Fruit fly (Drosophila melanogaster) whole organism, embryonic: ENCODE results near the gene Acyp2.
A peak's percentile ranks its signal among the peaks of the same experiment; 100 is the strongest.

Experiments used
- Ada2b ChIP-seq: fragments of 200-800 bp; sonication (Bioruptor generic); IDR thresholded peaks from 2 replicates; pipeline ENCODE4 v1.3.6; 2022; ENCODE audit warnings: missing biosample characterization, missing genetic modification characterization
- Aef1 ChIP-seq: fragments of 200-800 bp; sonication (Bioruptor generic); IDR thresholded peaks from 3 replicates; pipeline ENCODE4 v1.3.6; 2022; ENCODE audit warnings: missing biosample characterization, missing genetic modification characterization
- Awh ChIP-seq: fragments of 200-800 bp; sonication (Bioruptor generic); IDR thresholded peaks from 2 replicates; pipeline ENCODE4, ENCODE4 v1.3.6; 2022; ENCODE audit warnings: missing biosample characterization, missing genetic modification characterization
- CG11093 ChIP-seq: fragments of 200-800 bp; sonication (Bioruptor generic); IDR thresholded peaks from 3 replicates; pipeline ENCODE4 v1.3.6; 2022; ENCODE audit warnings: missing biosample characterization, missing genetic modification characterization
- CG14050 ChIP-seq: fragments of 200-800 bp; sonication (Bioruptor generic); IDR thresholded peaks from 3 replicates; pipeline ENCODE4 v1.3.6; 2022; ENCODE audit warnings: missing biosample characterization, missing genetic modification characterization
- CG14441 ChIP-seq: fragments of 200-800 bp; sonication (Bioruptor generic); IDR thresholded peaks from 2 replicates; pipeline ENCODE4 v1.3.6; 2022; ENCODE audit warnings: missing biosample characterization, missing genetic modification characterization
- CG17829 ChIP-seq: fragments of 200-800 bp; optimal IDR thresholded peaks from 2 replicates; lab custom pipeline; 2019; ENCODE audit warnings: missing biosample characterization, mild to moderate bottlenecking, missing genetic modification characterization, moderate library complexity
- CG3281 ChIP-seq: fragments of 200-800 bp; sonication (Bioruptor generic); optimal IDR thresholded peaks from 3 replicates; lab custom pipeline; 2017; ENCODE audit warnings: missing biosample characterization, mild to moderate bottlenecking, missing genetic modification characterization
- CG34376 ChIP-seq: fragments of 200-800 bp; sonication (Bioruptor generic); optimal IDR thresholded peaks from 2 replicates; lab custom pipeline; 2018; ENCODE audit warnings: missing biosample characterization, mild to moderate bottlenecking, missing genetic modification characterization
- CG6254 ChIP-seq: fragments of 200-800 bp; sonication (Bioruptor generic); optimal IDR thresholded peaks from 3 replicates; lab custom pipeline; 2017; ENCODE audit warnings: mild to moderate bottlenecking, missing biosample characterization, missing genetic modification reagents, missing genetic modification characterization
- CG6654 ChIP-seq: fragments of 200-800 bp; sonication (Bioruptor generic); optimal IDR thresholded peaks from 2 replicates; lab custom pipeline; 2017; ENCODE audit warnings: missing biosample characterization, mild to moderate bottlenecking, missing genetic modification characterization
- CG7556 ChIP-seq: fragments of 200-800 bp; sonication (Bioruptor generic); optimal IDR thresholded peaks from 2 replicates; lab custom pipeline; 2017; ENCODE audit warnings: missing biosample characterization, mild to moderate bottlenecking, missing genetic modification characterization
- CG7786 ChIP-seq: fragments of 200-800 bp; sonication (Bioruptor generic); optimal IDR thresholded peaks from 2 replicates; lab custom pipeline; 2016; ENCODE audit warnings: missing biosample characterization, missing genetic modification characterization
- CG8478 ChIP-seq: fragments of >200 bp; optimal IDR thresholded peaks from 2 replicates; lab custom pipeline; 2018
- CHES-1-like ChIP-seq: fragments of 200-800 bp; sonication (Bioruptor generic); optimal IDR thresholded peaks from 2 replicates; lab custom pipeline; 2016; ENCODE audit warnings: missing biosample characterization, missing genetic modification characterization
- Chrac-16 ChIP-seq: fragments of 200-800 bp; sonication (Bioruptor generic); optimal IDR thresholded peaks from 3 replicates; lab custom pipeline; 2016; ENCODE audit warnings: missing biosample characterization, missing genetic modification characterization
- Deaf1 ChIP-seq: fragments of 200-800 bp; optimal IDR thresholded peaks from 3 replicates; lab custom pipeline; 2019; ENCODE audit warnings: missing biosample characterization, mild to moderate bottlenecking, missing genetic modification characterization, moderate library complexity
- Doc3 ChIP-seq: fragments of 200-800 bp; sonication (Bioruptor generic); IDR thresholded peaks from 3 replicates; pipeline ENCODE4 v1.3.6; 2022; ENCODE audit warnings: missing biosample characterization, missing genetic modification characterization; ENCODE audit not compliant: partially characterized antibody
- Dp ChIP-seq: fragments of 200-800 bp; sonication (Bioruptor generic); optimal IDR thresholded peaks from 2 replicates; lab custom pipeline; 2018; ENCODE audit warnings: missing biosample characterization, mild to moderate bottlenecking, missing genetic modification characterization, moderate library complexity
- HLH3B ChIP-seq: fragments of 200-800 bp; sonication (Bioruptor generic); IDR thresholded peaks from 2 replicates; pipeline ENCODE4 v1.3.6; 2022; ENCODE audit warnings: missing biosample characterization, missing genetic modification characterization
- Hand ChIP-seq: fragments of 200-800 bp; sonication (Bioruptor generic); optimal IDR thresholded peaks from 2 replicates; lab custom pipeline; 2017; ENCODE audit warnings: mild to moderate bottlenecking, missing biosample characterization, missing genetic modification reagents, missing genetic modification characterization
- MTF-1 ChIP-seq: fragments of 200-800 bp; sonication (Bioruptor generic); optimal IDR thresholded peaks from 2 replicates; lab custom pipeline; 2018; ENCODE audit warnings: missing biosample characterization, mild to moderate bottlenecking, missing genetic modification characterization, borderline replicate concordance
- Med ChIP-seq: fragments of 200-800 bp; sonication (Bioruptor generic); peaks from one replicate; lab custom pipeline; 2016; ENCODE audit warnings: missing biosample characterization, missing genetic modification characterization, mild to moderate bottlenecking, inconsistent platforms, moderate library complexity
- Nf-YB ChIP-seq: fragments of 200-800 bp; sonication (Bioruptor generic); optimal IDR thresholded peaks from 3 replicates; lab custom pipeline; 2019; ENCODE audit warnings: missing biosample characterization, mild to moderate bottlenecking, missing genetic modification characterization, moderate library complexity
- Oli ChIP-seq: fragments of 200-800 bp; sonication (Bioruptor generic); optimal IDR thresholded peaks from 2 replicates; lab custom pipeline; 2018; ENCODE audit warnings: missing biosample characterization, mild to moderate bottlenecking, missing genetic modification characterization, moderate library complexity
- Pdp1 ChIP-seq, 2 experiments: fragments of 200-800 bp; sonication (Bioruptor generic); optimal IDR thresholded peaks; 3 replicates each; lab custom pipeline; 2016; ENCODE audit warnings: missing biosample characterization in 2 of 2, missing genetic modification characterization in 2 of 2, mild to moderate bottlenecking in 1 of 2, moderate library complexity in 1 of 2
- Poxn ChIP-seq: fragments of 200-800 bp; sonication (Bioruptor generic); IDR thresholded peaks from 2 replicates; pipeline ENCODE4 v1.3.6; 2022; ENCODE audit warnings: missing biosample characterization, missing genetic modification characterization
- Rfx ChIP-seq: fragments of 200-800 bp; sonication (Bioruptor generic); IDR thresholded peaks from 2 replicates; pipeline ENCODE4 v1.3.6; 2022; ENCODE audit warnings: missing biosample characterization, missing genetic modification characterization
- Ssrp ChIP-seq: fragments of 200-800 bp; sonication (Bioruptor generic); optimal IDR thresholded peaks from 2 replicates; lab custom pipeline; 2018; ENCODE audit warnings: missing biosample characterization, mild to moderate bottlenecking, missing genetic modification characterization, moderate library complexity
- Xrp1 ChIP-seq: fragments of 200-800 bp; sonication (Bioruptor generic); IDR thresholded peaks from 2 replicates; pipeline ENCODE4 v1.3.6; 2022; ENCODE audit warnings: missing biosample characterization, missing genetic modification characterization
- ab ChIP-seq: fragments of 200-800 bp; sonication (Bioruptor generic); optimal IDR thresholded peaks from 2 replicates; lab custom pipeline; 2016; ENCODE audit warnings: missing biosample characterization, missing genetic modification characterization
- bowl ChIP-seq: fragments of 200-800 bp; sonication (Bioruptor generic); IDR thresholded peaks from 2 replicates; pipeline ENCODE4 v1.3.6; 2022; ENCODE audit warnings: missing biosample characterization, missing genetic modification characterization
- cad ChIP-seq: fragments of >200 bp; optimal IDR thresholded peaks from 2 replicates; lab custom pipeline; 2017; ENCODE audit warnings: missing biosample characterization, missing genetic modification characterization
- da ChIP-seq: fragments of 200-800 bp; sonication (Bioruptor generic); optimal IDR thresholded peaks from 2 replicates; lab custom pipeline; 2016; ENCODE audit warnings: missing biosample characterization, missing genetic modification characterization
- dimm ChIP-seq: fragments of 200-800 bp; sonication (Bioruptor generic); IDR thresholded peaks from 2 replicates; pipeline ENCODE4 v1.3.6; 2022; ENCODE audit warnings: missing biosample characterization, missing genetic modification characterization
- esg ChIP-seq: fragments of 200-800 bp; sonication (Bioruptor generic); conservative IDR thresholded peaks from 2 replicates; pipeline ENCODE4 v1.3.6; 2022; ENCODE audit warnings: missing biosample characterization, missing genetic modification characterization
- klu ChIP-seq: fragments of 200-800 bp; sonication (Bioruptor generic); IDR thresholded peaks from 2 replicates; pipeline ENCODE4 v1.3.6; 2022; ENCODE audit warnings: missing biosample characterization, missing genetic modification characterization
- knrl ChIP-seq: fragments of 200-800 bp; sonication (Bioruptor generic); IDR thresholded peaks from 3 replicates; pipeline ENCODE4 v1.3.6; 2022; ENCODE audit warnings: missing biosample characterization, missing genetic modification characterization; ENCODE audit not compliant: partially characterized antibody
- lbe ChIP-seq: fragments of 200-800 bp; sonication (Bioruptor generic); optimal IDR thresholded peaks from 2 replicates; lab custom pipeline; 2016; ENCODE audit warnings: missing biosample characterization, mild to moderate bottlenecking, missing genetic modification characterization
- lola ChIP-seq, 3 experiments: fragments of >200 bp in 2 of 3; fragments of 200-800 bp in 1 of 3; sonication (Bioruptor generic) in 1 of 3; optimal IDR thresholded peaks; 2 replicates each; lab custom pipeline; 2017 to 2019; ENCODE audit warnings: missing biosample characterization in 3 of 3, missing genetic modification characterization in 3 of 3, mild to moderate bottlenecking in 1 of 3, moderate library complexity in 1 of 3
- luna ChIP-seq: fragments of 200-800 bp; sonication (Bioruptor generic); optimal IDR thresholded peaks from 2 replicates; lab custom pipeline; 2016; ENCODE audit warnings: missing biosample characterization, missing genetic modification characterization
- nerfin-2 ChIP-seq: fragments of 200-800 bp; sonication (Bioruptor generic); IDR thresholded peaks from 2 replicates; pipeline ENCODE4 v1.3.6; 2022; ENCODE audit warnings: missing biosample characterization, missing genetic modification characterization; ENCODE audit not compliant: partially characterized antibody
- pfk ChIP-seq: fragments of 200-800 bp; sonication (Bioruptor generic); optimal IDR thresholded peaks from 2 replicates; lab custom pipeline; 2018; ENCODE audit warnings: missing biosample characterization, mild to moderate bottlenecking, missing genetic modification characterization, moderate library complexity
- phol ChIP-seq: fragments of 200-800 bp; sonication (Bioruptor generic); optimal IDR thresholded peaks from 3 replicates; lab custom pipeline; 2018; ENCODE audit warnings: missing biosample characterization, mild to moderate bottlenecking, missing genetic modification characterization, moderate library complexity
- ranshi ChIP-seq: fragments of 200-800 bp; sonication (Bioruptor generic); IDR thresholded peaks from 2 replicates; pipeline ENCODE4 v1.3.6; 2022; ENCODE audit warnings: missing biosample characterization, missing genetic modification characterization
- ssp ChIP-seq: fragments of 200-800 bp; sonication (Bioruptor generic); IDR thresholded peaks from 2 replicates; pipeline ENCODE4 v1.3.6; 2022; ENCODE audit warnings: missing biosample characterization, missing genetic modification characterization
- tio ChIP-seq: fragments of 200-800 bp; sonication (Bioruptor generic); optimal IDR thresholded peaks from 2 replicates; lab custom pipeline; 2017; ENCODE audit warnings: missing biosample characterization, missing genetic modification characterization, inconsistent platforms
- tna ChIP-seq: fragments of 200-800 bp; sonication (Bioruptor generic); IDR thresholded peaks from 2 replicates; pipeline ENCODE4 v1.3.6; 2022; ENCODE audit warnings: missing biosample characterization, missing genetic modification characterization; ENCODE audit not compliant: partially characterized antibody
- vfl ChIP-seq: fragments of 200-800 bp; sonication (Bioruptor generic); optimal IDR thresholded peaks from 2 replicates; lab custom pipeline; 2016; ENCODE audit warnings: missing biosample characterization, missing genetic modification characterization
- vvl ChIP-seq: fragments of 200-800 bp; sonication (Bioruptor generic); IDR thresholded peaks from 2 replicates; pipeline ENCODE4 v1.3.6; 2022; ENCODE audit warnings: missing biosample characterization, missing genetic modification characterization
- zen2 ChIP-seq: fragments of 200-800 bp; sonication (Bioruptor generic); IDR thresholded peaks from 3 replicates; pipeline ENCODE4 v1.3.6; 2022; ENCODE audit warnings: missing biosample characterization, missing genetic modification characterization; ENCODE audit not compliant: partially characterized antibody

The Acyp2 gene

DNA sequence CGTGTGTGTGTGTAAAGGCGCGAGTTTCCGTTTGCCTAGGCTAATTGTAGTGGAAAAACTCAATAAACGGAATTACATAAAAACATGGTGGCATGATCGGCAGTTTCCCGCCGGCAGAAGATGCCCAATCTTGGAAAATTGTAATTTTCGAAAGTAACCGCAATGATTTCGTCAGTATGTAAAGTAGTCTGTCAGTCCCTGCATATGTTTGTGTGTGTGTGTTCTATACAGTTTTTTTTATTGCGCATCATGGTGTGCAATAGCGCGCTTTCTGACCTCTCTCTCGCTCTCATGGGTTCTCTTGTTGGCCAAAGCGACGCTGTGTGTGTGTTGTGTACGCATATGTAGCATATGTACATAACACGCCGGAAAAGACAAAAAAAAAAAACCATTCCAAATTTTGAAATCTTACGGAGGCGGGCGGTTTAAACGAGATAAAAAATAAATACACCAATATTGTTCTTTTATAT, 1.8 kb downstream of the Acyp2 start (continued):
- TF ChIP-seq cad (peak; percentile 76), Doc3 (no peak), Med (GFP tag; lab: Kevin White, UChicago) (peak; percentile 86), Rfx (GFP tag; lab: Robert Waterston, UW) (peak; percentile 68), Oli (no peak), CG8478 (peak; percentile 98), klu (GFP tag; lab: Robert Waterston, UW) (no peak), ab (GFP tag; lab: Kevin White, UChicago) (no peak), Ssrp (no peak), ranshi (GFP tag; lab: Robert Waterston, UW) (peak; percentile 35; the same call in 1 of the 2 replicates), Ada2b (GFP tag; lab: Robert Waterston, UW) (no peak), Chrac-16 (GFP tag; lab: Kevin White, UChicago) (no peak), CG3281 (peak; percentile 49), Deaf1 (tag; lab: Kevin White, UChicago) (no peak), Aef1 (GFP tag; lab: Robert Waterston, UW) (peak; percentile 45; the same call in 1 of the 3 replicates), CG17829 (tag; lab: Kevin White, UChicago) (no peak), CG7786 (GFP tag; lab: Kevin White, UChicago) (no peak), Pdp1 (GFP tag; optimal IDR thresholded peaks at IDR 0.05; lab: Kevin White, UChicago) (peak in 1 of 2 experiments; percentile 92), Awh (GFP tag; lab: Robert Waterston, UW) (peak; percentile 74), esg (GFP tag; lab: Robert Waterston, UW) (no peak), lbe (GFP tag; lab: Kevin White, UChicago) (peak; percentile 30), bowl (no peak), CG11093 (GFP tag; lab: Robert Waterston, UW) (0 out of 3 replicates have a peak, but pooled peaks have one; percentile 18), lola (GFP tag; optimal IDR thresholded peaks at IDR 0.05; lab: Kevin White, UChicago) (no peak), vfl (GFP tag; lab: Kevin White, UChicago) (peak; percentile 4), CHES-1-like (peak; percentile 67), CG14050 (GFP tag; lab: Robert Waterston, UW) (no peak), HLH3B (GFP tag; lab: Robert Waterston, UW) (no peak), Hand (GFP tag; lab: Kevin White, UChicago) (no peak), nerfin-2 (no peak), Nf-YB (GFP tag; lab: Kevin White, UChicago) (no peak), CG14441 (GFP tag; lab: Robert Waterston, UW) (peak; percentile 26; the same call in 1 of the 2 replicates), Poxn (GFP tag; lab: Robert Waterston, UW) (no peak), tna (GFP tag; lab: Robert Waterston, UW) (no peak), CG7556 (no peak), pfk (peak; percentile 55), zen2 (GFP tag; lab: Robert Waterston, UW) (no peak), CG34376 (GFP tag; lab: Kevin White, UChicago) (peak; percentile 61), phol (tag; lab: Kevin White, UChicago) (peak; percentile 21), MTF-1 (peak; percentile 51), ssp (GFP tag; lab: Robert Waterston, UW) (no peak), luna (GFP tag; lab: Kevin White, UChicago) (no peak), tio (no peak), knrl (GFP tag; lab: Robert Waterston, UW) (no peak), CG6654 (no peak), CG6254 (GFP tag; lab: Kevin White, UChicago) (no peak), da (GFP tag; lab: Kevin White, UChicago) (peak; percentile 22), dimm (GFP tag; lab: Robert Waterston, UW) (no peak), Dp (peak; percentile 29), vvl (GFP tag; lab: Robert Waterston, UW) (peak; percentile 52), Xrp1 (GFP tag; lab: Robert Waterston, UW) (peak; percentile 52; the same call in 1 of the 2 replicates)
